Worm (Caenorhabditis elegans) whole organism, early embryonic: ENCODE results near the gene M106.2.

Source experiments
- B0310.2 ChIP-seq: sonication (generic microtip); optimal IDR thresholded peaks from 2 replicates; lab custom pipeline; 2016; ENCODE audit warnings: mild to moderate bottlenecking, missing genetic modification characterization, missing compliant biosample characterization
- F13C5.2 ChIP-seq: sonication (generic microtip); optimal IDR thresholded peaks from 2 replicates; lab custom pipeline; 2017; ENCODE audit warnings: mild to moderate bottlenecking, missing genetic modification characterization, inconsistent platforms, missing compliant biosample characterization
- ama-1 ChIP-seq: fragments of 150-350 bp; optimal IDR thresholded peaks from 2 replicates; lab custom pipeline; 2014
- ets-7 ChIP-seq: sonication (generic microtip); optimal IDR thresholded peaks from 2 replicates; lab custom pipeline; 2016; ENCODE audit warnings: missing genotype, missing genetic modification characterization, missing compliant biosample characterization
- hmbx-1 ChIP-seq: sonication (generic microtip); optimal IDR thresholded peaks from 2 replicates; lab custom pipeline; 2016; ENCODE audit warnings: mild to moderate bottlenecking, missing genetic modification characterization, missing compliant biosample characterization
- hmg-4 ChIP-seq: fragments of 200-800 bp; sonication (Bioruptor generic); optimal IDR thresholded peaks from 2 replicates; lab custom pipeline; 2018; ENCODE audit warnings: mild to moderate bottlenecking, missing genetic modification characterization, missing compliant biosample characterization
- hnd-1 ChIP-seq: sonication (generic microtip); optimal IDR thresholded peaks from 2 replicates; lab custom pipeline; 2016; ENCODE audit warnings: missing genetic modification characterization, missing compliant biosample characterization
- scrt-1 ChIP-seq: fragments of 200-800 bp; sonication (Bioruptor generic); IDR thresholded peaks from 2 replicates; pipeline ENCODE4 v1.3.6; 2022; ENCODE audit warnings: missing genetic modification characterization, missing compliant biosample characterization
- sea-1 ChIP-seq: fragments of 200-800 bp; sonication (Bioruptor generic); conservative IDR thresholded peaks from 2 replicates; pipeline ENCODE4 v1.3.6; 2022; ENCODE audit warnings: missing genetic modification characterization, missing compliant biosample characterization
- tbx-37 ChIP-seq: fragments of 200-800 bp; sonication (Bioruptor generic); conservative IDR thresholded peaks from 2 replicates; pipeline ENCODE4 v1.3.6; 2022; ENCODE audit warnings: missing genetic modification reagents, missing genetic modification characterization, missing compliant biosample characterization
- tra-4 ChIP-seq: sonication (generic microtip); optimal IDR thresholded peaks from 2 replicates; lab custom pipeline; 2017; ENCODE audit warnings: missing genetic modification characterization, missing compliant biosample characterization

DNA sequence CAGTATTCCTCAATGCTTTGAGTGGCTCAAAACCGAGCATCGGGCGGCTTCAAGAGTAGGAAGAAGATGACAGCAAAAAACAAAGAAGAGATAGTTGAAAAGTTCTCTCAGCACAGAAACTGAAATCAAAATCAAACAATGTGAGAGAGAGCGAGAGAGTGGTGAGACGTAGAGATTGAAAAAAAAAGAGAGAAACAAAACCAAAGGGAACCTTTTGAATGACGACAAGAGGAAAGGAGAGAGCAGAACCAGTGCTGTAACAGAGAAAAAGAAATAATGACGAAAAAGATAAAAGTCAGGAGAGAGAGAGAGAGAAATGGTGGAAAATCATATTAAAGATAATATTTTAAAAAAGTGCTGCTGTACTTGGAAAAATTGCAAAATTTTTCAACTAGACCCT is 17.4 kb upstream of the M106.2 start:
- no peak for TF ChIP-seq tra-4 (tag; lab: Kevin White, UChicago)
- TF ChIP-seq ama-1 (lab: Kevin White, UChicago) = no peak
- TF ChIP-seq ets-7 (tag; lab: Kevin White, UChicago) = no peak
- TF ChIP-seq sea-1 (GFP tag; lab: Robert Waterston, UW) = no peak
- no peak for TF ChIP-seq hmbx-1
- TF ChIP-seq scrt-1 (GFP tag; lab: Robert Waterston, UW) = no peak
- no peak for TF ChIP-seq F13C5.2 (tag; lab: Kevin White, UChicago)
- no peak for TF ChIP-seq hnd-1 (tag; lab: Kevin White, UChicago)
- TF ChIP-seq B0310.2 (tag; lab: Kevin White, UChicago) = no peak
- no peak for TF ChIP-seq tbx-37 (GFP tag; lab: Robert Waterston, UW)
- TF ChIP-seq hmg-4 (GFP tag; lab: Kevin White, UChicago) = no peak
